Worm (Caenorhabditis elegans) whole organism, L3 larva: ENCODE measurements around the gene M01H9.2.

Experiments used
- R02D3.7 ChIP-seq: fragments of 150-350 bp; optimal IDR thresholded peaks from 2 replicates; lab custom pipeline; 2014; ENCODE audit warnings: missing biosample characterization, missing genetic modification characterization
- ZK546.5 ChIP-seq: sonication (generic microtip); optimal IDR thresholded peaks from 2 replicates; lab custom pipeline; 2017; ENCODE audit warnings: missing biosample characterization, missing genetic modification characterization
- aly-2 ChIP-seq: fragments of 150-350 bp; optimal IDR thresholded peaks from 2 replicates; lab custom pipeline; 2014; ENCODE audit warnings: missing biosample characterization, missing genetic modification characterization
- ama-1 ChIP-seq: fragments of 150-350 bp; optimal IDR thresholded peaks from 2 replicates; lab custom pipeline; 2018
- ceh-16 ChIP-seq: sonication (generic microtip); optimal IDR thresholded peaks from 2 replicates; lab custom pipeline; 2017; ENCODE audit warnings: missing biosample characterization, missing genetic modification characterization
- ceh-28 ChIP-seq: fragments of 150-350 bp; optimal IDR thresholded peaks from 2 replicates; lab custom pipeline; 2014; ENCODE audit warnings: missing biosample characterization, missing genetic modification reagents, missing genetic modification characterization
- ceh-82 ChIP-seq: fragments of 150-350 bp; optimal IDR thresholded peaks from 2 replicates; lab custom pipeline; 2014; ENCODE audit warnings: missing biosample characterization, missing genetic modification characterization
- ceh-9 ChIP-seq: sonication (generic microtip); optimal IDR thresholded peaks from 2 replicates; lab custom pipeline; 2018; ENCODE audit warnings: missing biosample characterization, missing genetic modification characterization
- daf-12 ChIP-seq: fragments of 150-350 bp; optimal IDR thresholded peaks from 2 replicates; lab custom pipeline; 2014; ENCODE audit warnings: missing biosample characterization, missing genetic modification reagents, missing genetic modification characterization
- egl-27 ChIP-seq: sonication (generic microtip); optimal IDR thresholded peaks from 4 replicates; lab custom pipeline; 2017; ENCODE audit warnings: missing biosample characterization, missing genetic modification reagents, missing genetic modification characterization
- egl-5 ChIP-seq: fragments of 150-350 bp; optimal IDR thresholded peaks from 2 replicates; lab custom pipeline; 2017; ENCODE audit warnings: missing biosample characterization, missing genetic modification reagents, missing genetic modification characterization, inconsistent platforms
- elt-1 ChIP-seq: fragments of 150-350 bp; optimal IDR thresholded peaks from 2 replicates; lab custom pipeline; 2014; ENCODE audit warnings: missing biosample characterization, missing genetic modification characterization
- elt-2 ChIP-seq: sonication (generic microtip); optimal IDR thresholded peaks from 2 replicates; lab custom pipeline; 2016; ENCODE audit warnings: missing genetic modification reagents, mild to moderate bottlenecking, missing genetic modification characterization, missing compliant biosample characterization
- elt-3 ChIP-seq, 3 experiments: fragments of 150-350 bp in 1 of 3; sonication (generic microtip) in 2 of 3; optimal IDR thresholded peaks; 2 replicates in 2 of 3; 4 replicates in 1 of 3; lab custom pipeline; 2014 to 2017; ENCODE audit warnings: missing biosample characterization in 3 of 3, missing genetic modification characterization in 3 of 3
- eor-1 ChIP-seq, 2 experiments: fragments of 150-350 bp; optimal IDR thresholded peaks; 2 replicates each; lab custom pipeline; 2014 to 2018; ENCODE audit warnings: missing biosample characterization in 2 of 2, missing genetic modification characterization in 2 of 2
- fkh-10 ChIP-seq: sonication (generic microtip); optimal IDR thresholded peaks from 2 replicates; lab custom pipeline; 2017; ENCODE audit warnings: missing biosample characterization, missing genetic modification reagents, missing genetic modification characterization
- fkh-2 ChIP-seq: fragments of 150-350 bp; optimal IDR thresholded peaks from 2 replicates; lab custom pipeline; 2014; ENCODE audit warnings: missing biosample characterization, missing genetic modification reagents, missing genetic modification characterization
- fos-1 ChIP-seq: fragments of 150-350 bp; optimal IDR thresholded peaks from 2 replicates; lab custom pipeline; 2014; ENCODE audit warnings: missing biosample characterization, missing genetic modification characterization
- hmg-11 ChIP-seq: sonication (generic microtip); optimal IDR thresholded peaks from 2 replicates; lab custom pipeline; 2016; ENCODE audit warnings: missing genetic modification characterization, missing compliant biosample characterization
- jun-1 ChIP-seq: fragments of 150-350 bp; optimal IDR thresholded peaks from 2 replicates; lab custom pipeline; 2014; ENCODE audit warnings: missing biosample characterization, missing genetic modification reagents, missing genetic modification characterization
- lin-15B ChIP-seq: fragments of 150-350 bp; optimal IDR thresholded peaks from 2 replicates; lab custom pipeline; 2014; ENCODE audit warnings: missing biosample characterization, missing genetic modification characterization
- lin-39 ChIP-seq: fragments of 150-350 bp; optimal IDR thresholded peaks from 2 replicates; lab custom pipeline; 2018; ENCODE audit warnings: missing biosample characterization, missing genetic modification reagents, missing genetic modification characterization
- lsy-12 ChIP-seq: sonication (generic microtip); optimal IDR thresholded peaks from 2 replicates; lab custom pipeline; 2016; ENCODE audit warnings: mild to moderate bottlenecking, missing genetic modification characterization, missing compliant biosample characterization
- mdl-1 ChIP-seq: fragments of 150-350 bp; optimal IDR thresholded peaks from 2 replicates; lab custom pipeline; 2014; ENCODE audit warnings: missing biosample characterization, missing genetic modification characterization
- mml-1 ChIP-seq: fragments of 150-350 bp; sonication (generic microtip); optimal IDR thresholded peaks from 3 replicates; lab custom pipeline; 2014; ENCODE audit warnings: missing biosample characterization, missing genetic modification characterization
- nfya-1 ChIP-seq: sonication (generic microtip); optimal IDR thresholded peaks from 2 replicates; lab custom pipeline; 2017; ENCODE audit warnings: missing genetic modification characterization, mild to moderate bottlenecking, missing compliant biosample characterization, antibody characterized with exemption, moderate library complexity; ENCODE audit not compliant: insufficient read depth
- nhr-11 ChIP-seq: fragments of 150-350 bp; optimal IDR thresholded peaks from 2 replicates; lab custom pipeline; 2014; ENCODE audit warnings: missing biosample characterization, missing genetic modification characterization
- nhr-12 ChIP-seq: fragments of 150-350 bp; optimal IDR thresholded peaks from 2 replicates; lab custom pipeline; 2014; ENCODE audit warnings: missing biosample characterization, missing genetic modification characterization
- nhr-23 ChIP-seq: fragments of 150-350 bp; optimal IDR thresholded peaks from 2 replicates; lab custom pipeline; 2014; ENCODE audit warnings: missing biosample characterization, missing genetic modification reagents, missing genetic modification characterization
- nhr-237 ChIP-seq: fragments of 150-350 bp; optimal IDR thresholded peaks from 2 replicates; lab custom pipeline; 2014; ENCODE audit warnings: missing biosample characterization, missing genetic modification characterization
- nhr-25 ChIP-seq: sonication (generic microtip); optimal IDR thresholded peaks from 2 replicates; lab custom pipeline; 2017; ENCODE audit warnings: missing biosample characterization, missing genetic modification characterization
- nhr-28 ChIP-seq: fragments of 150-350 bp; optimal IDR thresholded peaks from 2 replicates; lab custom pipeline; 2014; ENCODE audit warnings: missing biosample characterization, missing genetic modification characterization
- nhr-43 ChIP-seq: sonication (generic microtip); optimal IDR thresholded peaks from 2 replicates; lab custom pipeline; 2016; ENCODE audit warnings: mild to moderate bottlenecking, missing genetic modification characterization, missing compliant biosample characterization; ENCODE audit not compliant: poor library complexity, severe bottlenecking
- nhr-67 ChIP-seq: fragments of 150-350 bp; optimal IDR thresholded peaks from 2 replicates; lab custom pipeline; 2014; ENCODE audit warnings: missing biosample characterization, missing genetic modification characterization
- nhr-76 ChIP-seq: fragments of 150-350 bp; sonication (generic microtip); optimal IDR thresholded peaks from 5 replicates; lab custom pipeline; 2014; ENCODE audit warnings: missing biosample characterization, missing genetic modification characterization
- nhr-77 ChIP-seq: fragments of 150-350 bp; optimal IDR thresholded peaks from 2 replicates; lab custom pipeline; 2014; ENCODE audit warnings: missing biosample characterization, missing genetic modification characterization
- pha-4 ChIP-seq: fragments of 150-350 bp; optimal IDR thresholded peaks from 2 replicates; lab custom pipeline; 2014; ENCODE audit warnings: missing biosample characterization, missing genetic modification reagents, missing genetic modification characterization
- pqm-1 ChIP-seq: fragments of 150-350 bp; optimal IDR thresholded peaks from 2 replicates; lab custom pipeline; 2017; ENCODE audit warnings: missing biosample characterization, missing genetic modification characterization, inconsistent platforms
- sea-2 ChIP-seq: fragments of 150-350 bp; sonication (generic microtip); optimal IDR thresholded peaks from 4 replicates; lab custom pipeline; 2014; ENCODE audit warnings: missing biosample characterization, missing genetic modification reagents, missing genetic modification characterization
- skn-1 ChIP-seq: fragments of 150-350 bp; optimal IDR thresholded peaks from 2 replicates; lab custom pipeline; 2014; ENCODE audit warnings: missing biosample characterization, missing genetic modification characterization
- snpc-4 ChIP-seq: fragments of 150-350 bp; optimal IDR thresholded peaks from 2 replicates; lab custom pipeline; 2014; ENCODE audit warnings: missing biosample characterization, missing genetic modification characterization
- tbx-2 ChIP-seq: sonication (generic microtip); optimal IDR thresholded peaks from 2 replicates; lab custom pipeline; 2016; ENCODE audit warnings: mild to moderate bottlenecking, missing genetic modification characterization, missing compliant biosample characterization
- unc-39 ChIP-seq: sonication (generic microtip); optimal IDR thresholded peaks from 4 replicates; lab custom pipeline; 2017; ENCODE audit warnings: missing biosample characterization, missing genetic modification characterization
- unc-62 ChIP-seq: fragments of 150-350 bp; sonication (generic microtip); optimal IDR thresholded peaks from 4 replicates; lab custom pipeline; 2014; ENCODE audit warnings: missing biosample characterization, missing genetic modification reagents, missing genetic modification characterization
- zag-1 ChIP-seq: fragments of 150-350 bp; optimal IDR thresholded peaks from 2 replicates; lab custom pipeline; 2014; ENCODE audit warnings: missing biosample characterization, missing genetic modification characterization
- ztf-11 ChIP-seq: fragments of 150-350 bp; optimal IDR thresholded peaks from 2 replicates; lab custom pipeline; 2014; ENCODE audit warnings: missing biosample characterization, missing genetic modification characterization
- ztf-4 ChIP-seq: fragments of 150-350 bp; optimal IDR thresholded peaks from 2 replicates; lab custom pipeline; 2014; ENCODE audit warnings: missing biosample characterization, missing genetic modification characterization

M01H9.2 gene

ce11 chrIV:4470885-4471772 is 8.1 kb upstream of the M01H9.2 start:
- no peak for TF ChIP-seq ceh-28 (tag; lab: Kevin White, UChicago)
- TF ChIP-seq elt-1 (tag; lab: Kevin White, UChicago): no peak
- no peak for TF ChIP-seq egl-27 (tag; lab: Kevin White, UChicago)
- TF ChIP-seq mdl-1 (tag; lab: Kevin White, UChicago): peak; percentile 76
- TF ChIP-seq fkh-10 (GFP tag; lab: Kevin White, UChicago): no peak
- TF ChIP-seq zag-1: no peak
- peak; percentile 46 for TF ChIP-seq pqm-1
- no peak for TF ChIP-seq lsy-12 (tag; lab: Kevin White, UChicago)
- no peak for TF ChIP-seq ztf-11 (tag; lab: Kevin White, UChicago)
- no peak for TF ChIP-seq aly-2 (tag; lab: Kevin White, UChicago)
- peak; percentile 32 for TF ChIP-seq nfya-1 (tag; lab: Kevin White, UChicago)
- no peak for TF ChIP-seq nhr-43 (tag; lab: Kevin White, UChicago)
- TF ChIP-seq nhr-28: no peak
- TF ChIP-seq eor-1 (tag; optimal IDR thresholded peaks at IDR 0.05; lab: Kevin White, UChicago): no peak
- TF ChIP-seq snpc-4 (tag; lab: Kevin White, UChicago): no peak
- peak; percentile 3 for TF ChIP-seq hmg-11 (tag; lab: Kevin White, UChicago)
- no peak for TF ChIP-seq nhr-76 (tag; lab: Kevin White, UChicago)
- TF ChIP-seq elt-2 (tag; lab: Kevin White, UChicago): peak; percentile 63
- peak; percentile 25 for TF ChIP-seq lin-15B
- no peak for TF ChIP-seq nhr-12
- no peak for TF ChIP-seq tbx-2 (tag; lab: Kevin White, UChicago)
- peak; percentile 87 for TF ChIP-seq ama-1 (lab: Kevin White, UChicago)
- TF ChIP-seq nhr-237 (tag; lab: Kevin White, UChicago): no peak
- TF ChIP-seq ZK546.5: no peak
- TF ChIP-seq egl-5: no peak
- TF ChIP-seq elt-3 (tag; optimal IDR thresholded peaks at IDR 0.05; lab: Kevin White, UChicago): no peak
- TF ChIP-seq unc-62 (GFP tag; lab: Kevin White, UChicago): no peak
- no peak for TF ChIP-seq ceh-16 (tag; lab: Kevin White, UChicago)
- no peak for TF ChIP-seq R02D3.7 (tag; lab: Kevin White, UChicago)
- TF ChIP-seq unc-39 (tag; lab: Kevin White, UChicago): no peak
- TF ChIP-seq skn-1 (tag; lab: Kevin White, UChicago): no peak
- TF ChIP-seq pha-4: peak; percentile 44
- no peak for TF ChIP-seq nhr-25 (tag; lab: Kevin White, UChicago)
- no peak for TF ChIP-seq fos-1 (tag; lab: Kevin White, UChicago)
- TF ChIP-seq fkh-2 (tag; lab: Kevin White, UChicago): no peak
- TF ChIP-seq ceh-82 (tag; lab: Kevin White, UChicago): no peak
- peak; percentile 12 for TF ChIP-seq nhr-23 (tag; lab: Kevin White, UChicago)
- no peak for TF ChIP-seq mml-1 (tag; lab: Kevin White, UChicago)
- TF ChIP-seq nhr-67 (tag; lab: Kevin White, UChicago): no peak
- no peak for TF ChIP-seq nhr-11 (tag; lab: Kevin White, UChicago)
- TF ChIP-seq jun-1: no peak
- TF ChIP-seq sea-2 (GFP tag; lab: Kevin White, UChicago): no peak
- TF ChIP-seq nhr-77 (tag; lab: Kevin White, UChicago): no peak
- TF ChIP-seq lin-39 (tag; lab: Kevin White, UChicago): no peak
- no peak for TF ChIP-seq ztf-4 (tag; lab: Kevin White, UChicago)
- TF ChIP-seq ceh-9: no peak
- TF ChIP-seq daf-12 (tag; lab: Kevin White, UChicago): no peak
